Worm (Caenorhabditis elegans): ENCODE measurements around the gene nhr-32.

nhr-32 gene

ce11 chrX:13294669-13295068, 42.9 kb downstream of the nhr-32 start, which contains the start of gene srd-36:
Gene srd-36, minus strand, starts transcription at chrX:13294769.
- TF ChIP-seq dve-1 (tag; optimal IDR thresholded peaks at IDR 0.05) = no peak
- no peak for TF ChIP-seq fax-1 (tag; optimal IDR thresholded peaks at IDR 0.05)
- no peak for TF ChIP-seq ahr-1 (tag; optimal IDR thresholded peaks at IDR 0.05)
- TF ChIP-seq ref-2 (tag; optimal IDR thresholded peaks at IDR 0.05) = no peak
- no peak for TF ChIP-seq ceh-22 (tag; optimal IDR thresholded peaks at IDR 0.05)
- TF ChIP-seq ttx-3 (tag; optimal IDR thresholded peaks at IDR 0.05) = no peak
- no peak for TF ChIP-seq pha-4 (tag; optimal IDR thresholded peaks at IDR 0.05)
- no peak for TF ChIP-seq ztf-16 (tag; optimal IDR thresholded peaks at IDR 0.05)
- no peak for TF ChIP-seq elt-2 (tag; optimal IDR thresholded peaks at IDR 0.05)
- no peak for TF ChIP-seq pat-9 (tag; optimal IDR thresholded peaks at IDR 0.05)
- no peak for TF ChIP-seq ceh-18 (tag; optimal IDR thresholded peaks at IDR 0.05)
- TF ChIP-seq pax-1 (tag; optimal IDR thresholded peaks at IDR 0.05) = no peak
- no peak for TF ChIP-seq unc-86 (tag; optimal IDR thresholded peaks at IDR 0.05)

ce11 chrX:13300503-13300902, 48.7 kb downstream of the nhr-32 start, which contains the start of gene srd-39:
Gene srd-39, minus strand, starts transcription at chrX:13300603.
- no peak for TF ChIP-seq K02D7.2 (tag; optimal IDR thresholded peaks at IDR 0.05)
- no peak for TF ChIP-seq ceh-9 (tag; optimal IDR thresholded peaks at IDR 0.05)
- TF ChIP-seq lin-11 (tag; optimal IDR thresholded peaks at IDR 0.05) = no peak
- no peak for TF ChIP-seq nfya-1 (tag; optimal IDR thresholded peaks at IDR 0.05)
- TF ChIP-seq unc-3 (GFP tag; conservative IDR thresholded peaks at IDR 0.05) = no peak
- no peak for TF ChIP-seq unc-3 (tag; optimal IDR thresholded peaks at IDR 0.05)
- TF ChIP-seq gmeb-2 (tag; optimal IDR thresholded peaks at IDR 0.05) = no peak
- TF ChIP-seq ceh-31 (tag; optimal IDR thresholded peaks at IDR 0.05) = no peak
- TF ChIP-seq ets-4 (tag; optimal IDR thresholded peaks at IDR 0.05) = no peak
- no peak for TF ChIP-seq C38D4.7 (GFP tag; optimal IDR thresholded peaks at IDR 0.05)

ce11 chrX:13303357-13303756, 51.6 kb downstream of the nhr-32 start, which contains the start of gene srd-42:
Gene srd-42, minus strand, starts transcription at chrX:13303457.
- no peak for TF ChIP-seq zip-5 (tag; optimal IDR thresholded peaks at IDR 0.05)
- TF ChIP-seq nhr-11 (tag; optimal IDR thresholded peaks at IDR 0.05) = no peak
- TF ChIP-seq tbx-7 (tag; optimal IDR thresholded peaks at IDR 0.05) = no peak
- TF ChIP-seq dmd-4 (tag; optimal IDR thresholded peaks at IDR 0.05; ENCODE audit: borderline replicate concordance) = no peak
- no peak for TF ChIP-seq che-1 (tag; optimal IDR thresholded peaks at IDR 0.05)
- TF ChIP-seq ceh-22 (tag; optimal IDR thresholded peaks at IDR 0.05) = no peak
- no peak for TF ChIP-seq ahr-1 (tag; optimal IDR thresholded peaks at IDR 0.05)
- no peak for TF ChIP-seq hlh-6 (tag; optimal IDR thresholded peaks at IDR 0.05)
- TF ChIP-seq pros-1 (tag; optimal IDR thresholded peaks at IDR 0.05) = no peak
- TF ChIP-seq C38D4.7 (GFP tag; optimal IDR thresholded peaks at IDR 0.05) = no peak
- TF ChIP-seq hlh-8 (tag; optimal IDR thresholded peaks at IDR 0.05) = no peak
- TF ChIP-seq unc-42 (tag; optimal IDR thresholded peaks at IDR 0.05) = no peak
- no peak for TF ChIP-seq nfya-1 (tag; optimal IDR thresholded peaks at IDR 0.05)
- no peak for TF ChIP-seq lin-11 (tag; optimal IDR thresholded peaks at IDR 0.05)

ce11 chrX:13305779-13306178, 54.0 kb downstream of the nhr-32 start, which contains the start of gene srd-43:
Gene srd-43, minus strand, starts transcription at chrX:13305844.
- TF ChIP-seq C38D4.7 (GFP tag; optimal IDR thresholded peaks at IDR 0.05) (no peak), T23F11.4 (GFP tag; optimal IDR thresholded peaks at IDR 0.05) (no peak), ttx-3 (tag; optimal IDR thresholded peaks at IDR 0.05) (no peak), elt-2 (tag; optimal IDR thresholded peaks at IDR 0.05) (no peak), syd-9 (tag; optimal IDR thresholded peaks at IDR 0.05) (no peak), mec-3 (tag; optimal IDR thresholded peaks at IDR 0.05; ENCODE audit: borderline replicate concordance) (no peak), zip-5 (tag; optimal IDR thresholded peaks at IDR 0.05) (no peak)
